Worm (Caenorhabditis elegans) whole organism, late embryonic: ENCODE measurements around the gene D1014.5.

Experiments
- ceh-14 ChIP-seq: sonication (generic microtip); optimal IDR thresholded peaks from 2 replicates; lab custom pipeline; 2016; ENCODE audit warnings: missing genotype, missing genetic modification characterization, missing compliant biosample characterization
- ceh-9 ChIP-seq: sonication (generic microtip); optimal IDR thresholded peaks from 2 replicates; lab custom pipeline; 2016; ENCODE audit warnings: mild to moderate bottlenecking, missing genetic modification characterization, inconsistent platforms, missing compliant biosample characterization
- nfya-1 ChIP-seq: sonication (generic microtip); optimal IDR thresholded peaks from 2 replicates; lab custom pipeline; 2017; ENCODE audit warnings: missing genetic modification characterization, mild to moderate bottlenecking, missing compliant biosample characterization, antibody characterized with exemption, moderate library complexity
- pax-1 ChIP-seq: fragments of 150-350 bp; optimal IDR thresholded peaks from 2 replicates; lab custom pipeline; 2014; ENCODE audit warnings: missing biosample characterization, missing genetic modification characterization
- pqm-1 ChIP-seq: sonication (generic microtip); optimal IDR thresholded peaks from 2 replicates; lab custom pipeline; 2016; ENCODE audit warnings: missing genetic modification characterization, missing compliant biosample characterization
- sox-4 ChIP-seq: sonication (generic microtip); optimal IDR thresholded peaks from 2 replicates; lab custom pipeline; 2017; ENCODE audit warnings: mild to moderate bottlenecking, missing genetic modification characterization, inconsistent platforms, missing compliant biosample characterization
- syd-9 ChIP-seq: sonication (generic microtip); optimal IDR thresholded peaks from 2 replicates; lab custom pipeline; 2016; ENCODE audit warnings: mild to moderate bottlenecking, missing genetic modification characterization, moderate library complexity, missing compliant biosample characterization
- ttx-3 ChIP-seq: sonication (generic microtip); optimal IDR thresholded peaks from 2 replicates; lab custom pipeline; 2016; ENCODE audit warnings: missing genetic modification reagents, missing genetic modification characterization, missing compliant biosample characterization

DNA sequence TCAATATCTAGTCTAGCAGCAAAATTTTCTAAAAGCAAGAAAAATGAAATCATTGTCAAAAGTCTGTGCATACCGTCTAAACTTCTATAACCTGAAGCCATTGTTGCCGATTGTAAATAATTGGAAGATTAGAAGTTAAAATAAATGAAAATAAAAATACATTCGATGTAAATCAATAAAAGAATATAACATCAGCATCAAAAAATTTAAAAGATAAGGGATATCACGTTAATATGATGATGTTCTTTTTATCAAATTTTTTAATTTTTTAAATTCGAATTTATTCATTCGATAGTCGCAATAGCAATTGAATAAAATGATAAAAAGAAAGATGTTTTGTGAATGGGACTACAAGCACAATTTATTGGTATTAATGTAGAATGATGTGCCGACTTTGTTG lies 38.3 kb upstream of the D1014.5 start, which contains the start of gene C09H5.7:
- TF ChIP-seq pax-1 (tag; lab: Kevin White, UChicago) = no peak
- no peak for TF ChIP-seq sox-4 (tag; lab: Kevin White, UChicago)
- TF ChIP-seq nfya-1 (tag; lab: Kevin White, UChicago) = no peak
- no peak for TF ChIP-seq syd-9
- no peak for TF ChIP-seq pqm-1 (tag; lab: Kevin White, UChicago)
- no peak for TF ChIP-seq ceh-14 (tag; lab: Kevin White, UChicago)
- TF ChIP-seq ttx-3 (tag; lab: Kevin White, UChicago) = no peak
- no peak for TF ChIP-seq ceh-9
